Worm (Caenorhabditis elegans): Measurements from ENCODE around the gene pstk-1.

Gene pstk-1

DNA sequence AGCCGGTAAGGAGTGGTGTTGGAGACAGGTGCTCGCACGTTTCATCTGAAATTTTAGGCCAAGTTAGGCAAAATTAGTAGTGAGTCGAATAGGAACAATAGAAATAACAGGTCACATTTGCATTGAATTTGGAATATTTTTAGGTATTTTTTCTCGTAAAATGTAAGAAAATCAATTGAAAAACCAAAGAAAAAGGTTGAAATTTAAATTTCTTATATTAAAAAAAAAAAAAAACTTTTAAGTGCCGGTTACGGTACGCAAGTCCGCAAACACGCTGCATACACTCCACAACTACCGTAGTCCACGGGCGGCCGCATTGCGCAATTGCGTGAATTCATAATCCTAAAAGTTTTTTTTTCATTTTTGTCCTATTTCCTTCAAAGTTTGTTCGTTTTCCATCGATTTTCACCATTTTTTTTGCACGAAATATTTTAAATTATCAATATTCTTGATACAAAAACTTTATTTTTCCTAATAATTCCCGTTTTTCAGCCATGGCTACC lies 29.2 kb downstream of the pstk-1 start, which contains the start of the genes Y111B2A.1 and Y111B2A.2:
Y111B2A.1 (minus strand) TSS at position 51 of the 503 bp plus-strand sequence.
Y111B2A.2 (plus strand) TSS at position 493 of the 503 bp plus-strand sequence.
- TF ChIP-seq snpc-1.3 (tag; optimal IDR thresholded peaks at IDR 0.05; ENCODE audit: insufficient read depth) = peak; percentile 79
- TF ChIP-seq pbrm-1 (GFP tag; IDR thresholded peaks at IDR 0.05) = peak; percentile 63; the same call in 1 of the 2 replicates
- peak; percentile 72 for TF ChIP-seq F49E8.2 (tag; optimal IDR thresholded peaks at IDR 0.05; ENCODE audit: insufficient read depth)
- TF ChIP-seq unc-130 (GFP tag; optimal IDR thresholded peaks at IDR 0.05) = peak; percentile 10
- TF ChIP-seq lsl-1 (GFP tag; optimal IDR thresholded peaks at IDR 0.05) = peak; percentile 98
- TF ChIP-seq snpc-4 (GFP tag; optimal IDR thresholded peaks at IDR 0.05) = no peak
- peak in 1 of 4 experiments; percentile 24 for TF ChIP-seq snpc-4 (tag; optimal IDR thresholded peaks at IDR 0.05)
- TF ChIP-seq F22D6.2 (tag; optimal IDR thresholded peaks at IDR 0.05) = no peak
- TF ChIP-seq hmg-1.2 (GFP tag; IDR thresholded peaks at IDR 0.05) = peak; percentile 20; the same call in 1 of the 2 replicates
- no peak for TF ChIP-seq attf-3 (GFP tag; conservative IDR thresholded peaks at IDR 0.05)
- no peak for TF ChIP-seq K11D2.4 (GFP tag; IDR thresholded peaks at IDR 0.05)
- peak; percentile 38 for TF ChIP-seq madf-8 (GFP tag; conservative IDR thresholded peaks at IDR 0.05)
- peak; percentile 48 for TF ChIP-seq F33H1.4 (GFP tag; IDR thresholded peaks at IDR 0.05)
- TF ChIP-seq lin-54 (GFP tag; optimal IDR thresholded peaks at IDR 0.05) = peak; percentile 48
- TF ChIP-seq B0261.1 (tag; optimal IDR thresholded peaks at IDR 0.05) = no peak
- peak; percentile 52 for TF ChIP-seq efl-1 (GFP tag; optimal IDR thresholded peaks at IDR 0.05)
- no peak for TF ChIP-seq fkh-3 (tag; optimal IDR thresholded peaks at IDR 0.05)
- peak; percentile 51 for TF ChIP-seq snpc-3.4 (tag; optimal IDR thresholded peaks at IDR 0.05)
- peak; percentile 71 for TF ChIP-seq B0019.2 (GFP tag; conservative IDR thresholded peaks at IDR 0.05)
- TF ChIP-seq madf-6 (GFP tag; IDR thresholded peaks at IDR 0.05) = peak; percentile 74
- TF ChIP-seq ceh-79 (tag; optimal IDR thresholded peaks at IDR 0.05) = no peak
- TF ChIP-seq ceh-91 (GFP tag; IDR thresholded peaks at IDR 0.05) = peak; percentile 79
- TF ChIP-seq D2030.7 (GFP tag; IDR thresholded peaks at IDR 0.05) = peak; percentile 67; the same call in 1 of the 2 replicates
- no peak for TF ChIP-seq lir-1 (GFP tag; conservative IDR thresholded peaks at IDR 0.05)
- peak; percentile 38; the same call in 1 of the 2 replicates for TF ChIP-seq madf-3 (GFP tag; IDR thresholded peaks at IDR 0.05)
- no peak for TF ChIP-seq Y67H2A.10 (GFP tag; conservative IDR thresholded peaks at IDR 0.05)
- TF ChIP-seq dpl-1 (GFP tag; optimal IDR thresholded peaks at IDR 0.05) = peak; percentile 29
- TF ChIP-seq mcd-1 (GFP tag; IDR thresholded peaks at IDR 0.05) = no peak

DNA sequence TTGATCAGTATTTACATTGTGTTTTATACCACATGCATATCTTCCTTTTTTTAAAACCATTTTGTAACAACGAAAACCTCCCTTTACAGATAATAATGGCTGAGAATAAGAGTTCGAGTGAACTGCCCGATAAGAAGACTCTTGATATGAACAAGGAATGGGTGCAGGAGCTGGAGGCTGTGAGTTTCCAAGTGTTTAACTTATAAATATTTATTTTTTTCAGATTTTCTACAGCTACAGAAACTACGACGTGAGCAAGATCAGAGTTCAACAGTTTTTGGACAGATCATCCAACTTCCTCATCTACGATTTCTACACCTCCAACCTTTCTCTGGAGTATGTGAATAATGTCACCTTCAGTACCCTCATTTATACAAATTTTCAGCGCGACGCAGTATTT lies 30.0 kb downstream of the pstk-1 start, which contains the start of gene herd-1:
herd-1 (plus strand) TSS at position 90 of the 400 bp plus-strand sequence.
- TF ChIP-seq ccch-3 (GFP tag; optimal IDR thresholded peaks at IDR 0.05) = no peak
- TF ChIP-seq B0035.1 (tag; optimal IDR thresholded peaks at IDR 0.05) = no peak
- TF ChIP-seq ZK185.1 (tag; optimal IDR thresholded peaks at IDR 0.05; ENCODE audit: poor library complexity, severe bottlenecking) = no peak
- TF ChIP-seq xnd-1 (tag; optimal IDR thresholded peaks at IDR 0.05) = no peak
- TF ChIP-seq attf-5 (GFP tag; optimal IDR thresholded peaks at IDR 0.05) = no peak
- TF ChIP-seq F57C9.4 (tag; optimal IDR thresholded peaks at IDR 0.05) = no peak
- no peak for TF ChIP-seq dpl-1 (GFP tag; optimal IDR thresholded peaks at IDR 0.05)
- TF ChIP-seq mes-4 (tag; optimal IDR thresholded peaks at IDR 0.05) = no peak
- no peak for TF ChIP-seq nhr-179 (tag; optimal IDR thresholded peaks at IDR 0.05)
- TF ChIP-seq hrde-1 (tag; optimal IDR thresholded peaks at IDR 0.05; ENCODE audit: borderline replicate concordance) = peak; percentile 2
- peak; percentile 56; the same call in 1 of the 2 replicates for TF ChIP-seq pbrm-1 (GFP tag; IDR thresholded peaks at IDR 0.05)
- peak; percentile 66 for TF ChIP-seq B0336.3 (GFP tag; IDR thresholded peaks at IDR 0.05)
- no peak for TF ChIP-seq sdz-38 (tag; optimal IDR thresholded peaks at IDR 0.05)
- TF ChIP-seq ztf-22 (GFP tag; optimal IDR thresholded peaks at IDR 0.05) = no peak
- TF ChIP-seq cebp-1 (GFP tag; IDR thresholded peaks at IDR 0.05) = no peak
- TF ChIP-seq cebp-1 (tag; optimal IDR thresholded peaks at IDR 0.05) = peak; percentile 56
- no peak for TF ChIP-seq cebp-2 (GFP tag; IDR thresholded peaks at IDR 0.05)
- peak; percentile 34 for TF ChIP-seq tbp1 (GFP tag; optimal IDR thresholded peaks at IDR 0.05)
- TF ChIP-seq nfya-2 (GFP tag; IDR thresholded peaks at IDR 0.05) = 0 out of 2 replicates have a peak, but pooled peaks have one; percentile 78
- no peak for TF ChIP-seq egl-18 (GFP tag; IDR thresholded peaks at IDR 0.05)
- peak; percentile 65; the same call in 1 of the 2 replicates for TF ChIP-seq ekl-4 (GFP tag; IDR thresholded peaks at IDR 0.05)
- TF ChIP-seq ets-4 (GFP tag; optimal IDR thresholded peaks at IDR 0.05) = no peak
